Worm (Caenorhabditis elegans) whole organism, midembryonic: ENCODE data around the gene npr-16.

Experiments used
- T22C8.4 ChIP-seq: fragments of 200-800 bp; sonication (Bioruptor generic); IDR thresholded peaks from 2 replicates; pipeline ENCODE4 v1.3.6; 2022; ENCODE audit warnings: missing genetic modification characterization, missing compliant biosample characterization
- cog-1 ChIP-seq: sonication (generic microtip); optimal IDR thresholded peaks from 2 replicates; lab custom pipeline; 2016; ENCODE audit warnings: missing genetic modification characterization, missing compliant biosample characterization
- flt-1 ChIP-seq: fragments of 200-800 bp; sonication (Bioruptor generic); IDR thresholded peaks from 2 replicates; pipeline ENCODE4 v1.3.6; 2022; ENCODE audit warnings: missing genetic modification characterization, missing compliant biosample characterization
- klf-2 ChIP-seq: fragments of 200-800 bp; sonication (Bioruptor generic); conservative IDR thresholded peaks from 2 replicates; pipeline ENCODE4 v1.3.6; 2022; ENCODE audit warnings: missing genetic modification reagents, missing genetic modification characterization, missing compliant biosample characterization
- med-1 ChIP-seq: sonication (generic microtip); optimal IDR thresholded peaks from 2 replicates; lab custom pipeline; 2017; ENCODE audit warnings: missing genetic modification characterization, mild to moderate bottlenecking, missing compliant biosample characterization, antibody characterized with exemption, missing genetic modification reagents; ENCODE audit not compliant: insufficient read depth
- ref-1 ChIP-seq: fragments of 200-800 bp; sonication (Bioruptor generic); conservative IDR thresholded peaks from 2 replicates; pipeline ENCODE4 v1.3.6; 2022; ENCODE audit warnings: missing genetic modification reagents, missing genetic modification characterization, missing compliant biosample characterization
- tab-1 ChIP-seq: fragments of 200-800 bp; sonication (Bioruptor generic); IDR thresholded peaks from 2 replicates; pipeline ENCODE4 v1.3.6; 2022; ENCODE audit warnings: missing genetic modification characterization, missing compliant biosample characterization
- ztf-23 ChIP-seq: fragments of 200-800 bp; sonication (Bioruptor generic); IDR thresholded peaks from 2 replicates; pipeline ENCODE4 v1.3.6; 2022; ENCODE audit warnings: missing genetic modification reagents, missing genetic modification characterization, missing compliant biosample characterization
- ztf-29 ChIP-seq: fragments of 200-800 bp; sonication (Bioruptor generic); IDR thresholded peaks from 2 replicates; pipeline ENCODE4 v1.3.6; 2022; ENCODE audit warnings: missing genetic modification reagents, missing genetic modification characterization, missing compliant biosample characterization

Gene npr-16

DNA sequence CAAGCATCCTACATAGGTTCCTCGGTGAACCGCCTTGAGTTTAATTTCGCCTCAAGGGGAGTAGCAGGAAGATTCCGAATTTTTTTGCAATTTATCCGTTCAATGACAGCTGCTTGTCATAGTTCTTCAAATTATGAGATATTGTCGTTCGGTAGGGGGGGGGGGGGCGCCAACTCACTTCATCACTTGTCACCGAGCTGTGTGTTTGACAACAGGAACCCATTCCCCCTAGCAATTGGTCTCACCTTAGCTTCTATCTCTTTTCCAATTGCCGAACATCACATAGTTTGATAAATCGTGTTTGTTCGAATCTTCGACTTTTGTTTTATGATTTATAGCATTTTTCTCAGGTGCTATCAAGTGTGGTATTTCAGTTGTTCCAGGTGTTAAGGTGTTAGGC lies 24.0 kb upstream of the npr-16 start:
- TF ChIP-seq cog-1 (tag; lab: Kevin White, UChicago) (no peak), ztf-29 (GFP tag; lab: Robert Waterston, UW) (no peak), tab-1 (GFP tag; lab: Robert Waterston, UW) (no peak), ztf-23 (GFP tag; lab: Robert Waterston, UW) (no peak), T22C8.4 (GFP tag; lab: Robert Waterston, UW) (no peak)

- no peak for TF ChIP-seq ref-1
- no peak for TF ChIP-seq ztf-23 (GFP tag; lab: Robert Waterston, UW)
- TF ChIP-seq klf-2 (GFP tag; lab: Robert Waterston, UW): no peak
- no peak for TF ChIP-seq med-1 (GFP tag; lab: Kevin White, UChicago)
- no peak for TF ChIP-seq tab-1 (GFP tag; lab: Robert Waterston, UW)
- TF ChIP-seq ztf-29 (GFP tag; lab: Robert Waterston, UW): no peak
- no peak for TF ChIP-seq cog-1 (tag; lab: Kevin White, UChicago)
These were observed 22.8 kb upstream of the npr-16 start, which contains the start of gene glt-1 for ce11 chrX:3495776-3496175. glt-1 (plus strand) TSS chrX:3496026.

- TF ChIP-seq med-1 (GFP tag; lab: Kevin White, UChicago) (no peak), tab-1 (GFP tag; lab: Robert Waterston, UW) (no peak), flt-1 (no peak), cog-1 (tag; lab: Kevin White, UChicago) (no peak), ztf-23 (GFP tag; lab: Robert Waterston, UW) (no peak), klf-2 (GFP tag; lab: Robert Waterston, UW) (no peak)
These were observed 19.6 kb upstream of the npr-16 start, which contains the start of gene C12D12.1 for ce11 chrX:3498953-3499352. C12D12.1 (plus strand) TSS chrX:3499253.

- TF ChIP-seq cog-1 (tag; lab: Kevin White, UChicago): no peak
- TF ChIP-seq tab-1 (GFP tag; lab: Robert Waterston, UW): no peak
- no peak for TF ChIP-seq T22C8.4 (GFP tag; lab: Robert Waterston, UW)
- no peak for TF ChIP-seq flt-1
- TF ChIP-seq ztf-29 (GFP tag; lab: Robert Waterston, UW): no peak
- TF ChIP-seq med-1 (GFP tag; lab: Kevin White, UChicago): no peak
- no peak for TF ChIP-seq ztf-23 (GFP tag; lab: Robert Waterston, UW)
- no peak for TF ChIP-seq klf-2 (GFP tag; lab: Robert Waterston, UW)
- no peak for TF ChIP-seq ref-1
These were observed 18.7 kb upstream of the npr-16 start for ce11 chrX:3499867-3500266.

DNA sequence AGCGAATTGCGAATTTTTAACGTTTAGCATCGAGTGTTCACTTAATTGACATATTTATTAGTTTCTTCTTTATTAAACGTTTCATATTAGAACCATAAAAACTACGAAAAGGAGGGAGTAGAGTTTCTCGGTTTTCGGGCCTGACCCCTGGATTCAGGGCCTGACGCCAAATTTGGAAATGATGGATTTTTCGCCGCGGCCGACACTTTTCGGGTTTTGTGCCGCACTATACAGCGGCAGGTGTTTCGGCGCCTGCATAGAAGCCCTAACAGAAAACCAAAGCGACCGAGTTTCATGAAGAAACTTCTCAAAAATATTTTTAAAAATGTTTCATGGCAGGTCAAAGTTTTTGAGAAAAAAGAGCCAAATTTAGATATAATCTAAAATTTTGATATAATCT lies 18.2 kb upstream of the npr-16 start:
- TF ChIP-seq klf-2 (GFP tag; lab: Robert Waterston, UW): no peak
- TF ChIP-seq ztf-29 (GFP tag; lab: Robert Waterston, UW): no peak
- no peak for TF ChIP-seq ref-1
- no peak for TF ChIP-seq ztf-23 (GFP tag; lab: Robert Waterston, UW)
- TF ChIP-seq tab-1 (GFP tag; lab: Robert Waterston, UW): no peak
- TF ChIP-seq cog-1 (tag; lab: Kevin White, UChicago): no peak
- no peak for TF ChIP-seq T22C8.4 (GFP tag; lab: Robert Waterston, UW)
- TF ChIP-seq flt-1: no peak
- TF ChIP-seq med-1 (GFP tag; lab: Kevin White, UChicago): no peak

ce11 chrX:3500903-3501302 lies 17.7 kb upstream of the npr-16 start:
- no peak for TF ChIP-seq tab-1 (GFP tag; lab: Robert Waterston, UW)
- no peak for TF ChIP-seq med-1 (GFP tag; lab: Kevin White, UChicago)
- no peak for TF ChIP-seq ref-1
- no peak for TF ChIP-seq flt-1
- TF ChIP-seq ztf-29 (GFP tag; lab: Robert Waterston, UW): no peak
- no peak for TF ChIP-seq ztf-23 (GFP tag; lab: Robert Waterston, UW)
- no peak for TF ChIP-seq klf-2 (GFP tag; lab: Robert Waterston, UW)

DNA sequence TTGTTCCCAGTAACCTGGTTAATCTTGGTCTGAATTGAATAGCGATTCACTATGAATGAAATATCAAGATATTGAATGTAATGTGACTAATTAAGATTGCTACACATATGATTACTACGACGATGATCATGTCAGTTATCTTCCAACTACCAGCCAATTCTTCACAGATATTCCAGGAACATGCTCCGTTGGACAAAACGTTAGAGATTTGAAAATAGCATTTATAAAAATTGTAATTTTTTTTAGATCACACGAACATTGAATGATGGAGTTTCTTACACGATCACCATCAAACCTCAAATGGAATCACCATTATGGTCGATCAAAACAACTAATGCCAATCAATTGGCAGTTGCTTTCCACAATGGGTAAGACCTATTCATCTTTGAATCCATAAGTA lies 15.6 kb upstream of the npr-16 start:
- no peak for TF ChIP-seq cog-1 (tag; lab: Kevin White, UChicago)
- no peak for TF ChIP-seq ref-1
- TF ChIP-seq ztf-29 (GFP tag; lab: Robert Waterston, UW): no peak
- no peak for TF ChIP-seq T22C8.4 (GFP tag; lab: Robert Waterston, UW)
- TF ChIP-seq tab-1 (GFP tag; lab: Robert Waterston, UW): no peak
- no peak for TF ChIP-seq flt-1
- no peak for TF ChIP-seq med-1 (GFP tag; lab: Kevin White, UChicago)
- no peak for TF ChIP-seq ztf-23 (GFP tag; lab: Robert Waterston, UW)
- TF ChIP-seq klf-2 (GFP tag; lab: Robert Waterston, UW): no peak

- TF ChIP-seq ref-1: no peak
- TF ChIP-seq T22C8.4 (GFP tag; lab: Robert Waterston, UW): no peak
- no peak for TF ChIP-seq ztf-23 (GFP tag; lab: Robert Waterston, UW)
- no peak for TF ChIP-seq tab-1 (GFP tag; lab: Robert Waterston, UW)
- TF ChIP-seq ztf-29 (GFP tag; lab: Robert Waterston, UW): no peak
- no peak for TF ChIP-seq flt-1
- no peak for TF ChIP-seq cog-1 (tag; lab: Kevin White, UChicago)
These were observed 13.5 kb upstream of the npr-16 start for ce11 chrX:3505062-3505461.

- TF ChIP-seq ztf-29 (GFP tag; lab: Robert Waterston, UW) (no peak), med-1 (GFP tag; lab: Kevin White, UChicago) (no peak)
These were observed 12.0 kb upstream of the npr-16 start for ce11 chrX:3506556-3506955.

- TF ChIP-seq med-1 (GFP tag; lab: Kevin White, UChicago): no peak
- no peak for TF ChIP-seq ztf-23 (GFP tag; lab: Robert Waterston, UW)
- TF ChIP-seq T22C8.4 (GFP tag; lab: Robert Waterston, UW): no peak
- no peak for TF ChIP-seq ref-1
- TF ChIP-seq flt-1: no peak
- no peak for TF ChIP-seq klf-2 (GFP tag; lab: Robert Waterston, UW)
- no peak for TF ChIP-seq cog-1 (tag; lab: Kevin White, UChicago)
- TF ChIP-seq tab-1 (GFP tag; lab: Robert Waterston, UW): no peak
- no peak for TF ChIP-seq ztf-29 (GFP tag; lab: Robert Waterston, UW)
These were observed 11.4 kb upstream of the npr-16 start for ce11 chrX:3507214-3507613.
